Fruit fly (Drosophila melanogaster): ENCODE data around the gene Cpr64Ac.

Gene Cpr64Ac

dm6 chr3L:4232724-4233367 is 20.1 kb upstream of the Cpr64Ac start (continued):
- TF ChIP-seq luna (GFP tag; optimal IDR thresholded peaks at IDR 0.05), result no peak
- TF ChIP-seq Meics (GFP tag; optimal IDR thresholded peaks at IDR 0.05), result peak; percentile 28
- no peak for TF ChIP-seq stwl (tag; optimal IDR thresholded peaks at IDR 0.05)
- TF ChIP-seq CG12942 (GFP tag; optimal IDR thresholded peaks at IDR 0.05), result no peak
- TF ChIP-seq Ada2b (GFP tag; IDR thresholded peaks at IDR 0.05), result no peak
- peak; percentile 70 for TF ChIP-seq sens (GFP tag)
- TF ChIP-seq Dp (GFP tag; optimal IDR thresholded peaks at IDR 0.05), result no peak
- no peak for TF ChIP-seq CG2199 (GFP tag; IDR thresholded peaks at IDR 0.05)
- no peak for TF ChIP-seq yki (optimal IDR thresholded peaks at IDR 0.05)
- no peak for TF ChIP-seq CG13775 (GFP tag; optimal IDR thresholded peaks at IDR 0.05)
- TF ChIP-seq cato (GFP tag; optimal IDR thresholded peaks at IDR 0.05; ENCODE audit: borderline replicate concordance), result no peak
- peak; percentile 5 for TF ChIP-seq CG18599 (GFP tag; optimal IDR thresholded peaks at IDR 0.05)
- no peak for TF ChIP-seq CG1233 (GFP tag; optimal IDR thresholded peaks at IDR 0.05)
- no peak for TF ChIP-seq CG17912 (GFP tag; optimal IDR thresholded peaks at IDR 0.05)
- no peak for TF ChIP-seq fd102C (GFP tag; optimal IDR thresholded peaks at IDR 0.05)
- TF ChIP-seq jigr1 (GFP tag; IDR thresholded peaks at IDR 0.05), result no peak
- no peak for TF ChIP-seq NC2α (GFP tag; optimal IDR thresholded peaks at IDR 0.05)
- TF ChIP-seq CG15011 (GFP tag; optimal IDR thresholded peaks at IDR 0.05), result no peak
- TF ChIP-seq CG2678 (tag; optimal IDR thresholded peaks at IDR 0.05), result peak; percentile 48
- peak; percentile 53 for TF ChIP-seq CG18262 (tag; optimal IDR thresholded peaks at IDR 0.05)
- peak; percentile 21 for TF ChIP-seq unpg (GFP tag; optimal IDR thresholded peaks at IDR 0.05)
- no peak for TF ChIP-seq sr (GFP tag; IDR thresholded peaks at IDR 0.05)
- TF ChIP-seq CG11560 (tag; IDR thresholded peaks at IDR 0.05), result no peak
- TF ChIP-seq psq (GFP tag; optimal IDR thresholded peaks at IDR 0.05), result no peak
- TF ChIP-seq org-1 (GFP tag; optimal IDR thresholded peaks at IDR 0.05), result peak; percentile 2
- TF ChIP-seq corto (GFP tag; optimal IDR thresholded peaks at IDR 0.05), result no peak
- TF ChIP-seq usp (GFP tag; optimal IDR thresholded peaks at IDR 0.05), result no peak
- no peak for TF ChIP-seq CG1529 (GFP tag; optimal IDR thresholded peaks at IDR 0.05)
- TF ChIP-seq CG31441 (GFP tag; IDR thresholded peaks at IDR 0.05), result peak; percentile 30; the same call in 1 of the 2 replicates
- TF ChIP-seq Neu2 (GFP tag; optimal IDR thresholded peaks at IDR 0.05; ENCODE audit: borderline replicate concordance), result no peak
- peak in 1 of 2 experiments; percentile 12 for TF ChIP-seq chif (GFP tag; optimal IDR thresholded peaks at IDR 0.05)
- peak; percentile 1 for TF ChIP-seq Blimp-1 (GFP tag; optimal IDR thresholded peaks at IDR 0.05)
- peak; percentile 55 for TF ChIP-seq row (GFP tag; IDR thresholded peaks at IDR 0.05)
- TF ChIP-seq eyg (GFP tag; optimal IDR thresholded peaks at IDR 0.05), result no peak
- TF ChIP-seq Aef1 (GFP tag; IDR thresholded peaks at IDR 0.05), result no peak
- no peak for TF ChIP-seq wek (GFP tag; optimal IDR thresholded peaks at IDR 0.05)
- TF ChIP-seq lilli (GFP tag; optimal IDR thresholded peaks at IDR 0.05), result peak; percentile 37
- no peak for TF ChIP-seq klu (GFP tag; IDR thresholded peaks at IDR 0.05)
- TF ChIP-seq Hr39 (optimal IDR thresholded peaks at IDR 0.05), result no peak
- TF ChIP-seq ind (GFP tag; optimal IDR thresholded peaks at IDR 0.05), result no peak
- TF ChIP-seq CG12744 (GFP tag; optimal IDR thresholded peaks at IDR 0.05), result no peak
- no peak for TF ChIP-seq Tbp (GFP tag; optimal IDR thresholded peaks at IDR 0.05)
- no peak for TF ChIP-seq Gsc (GFP tag; IDR thresholded peaks at IDR 0.05)
- no peak for TF ChIP-seq Taf1 (GFP tag; IDR thresholded peaks at IDR 0.05)
- no peak for TF ChIP-seq ato (GFP tag; IDR thresholded peaks at IDR 0.05; ENCODE audit: partially characterized antibody)
- no peak for TF ChIP-seq Dbx (GFP tag; IDR thresholded peaks at IDR 0.05)
- TF ChIP-seq CG4424 (GFP tag; optimal IDR thresholded peaks at IDR 0.05), result peak; percentile 21
- TF ChIP-seq pan (optimal IDR thresholded peaks at IDR 0.05), result no peak
- no peak for TF ChIP-seq pan (GFP tag; optimal IDR thresholded peaks at IDR 0.05 in 1 of 2, IDR thresholded peaks at IDR 0.05 in 1 of 2)
- no peak for TF ChIP-seq HLH4C (GFP tag; IDR thresholded peaks at IDR 0.05; ENCODE audit: partially characterized antibody)
- TF ChIP-seq CG9727 (GFP tag; optimal IDR thresholded peaks at IDR 0.05), result peak; percentile 33
- TF ChIP-seq vfl (GFP tag; optimal IDR thresholded peaks at IDR 0.05), result no peak

All from whole organism, embryonic.